Worm (Caenorhabditis elegans) whole organism, late embryonic: ENCODE data around the gene clec-194.

Source experiments
- C38D4.7 ChIP-seq: fragments of 200-800 bp; sonication (Bioruptor generic); optimal IDR thresholded peaks from 2 replicates; lab custom pipeline; 2018; ENCODE audit warnings: mild to moderate bottlenecking, missing genetic modification characterization, moderate library complexity, missing compliant biosample characterization
- K02D7.2 ChIP-seq: sonication (generic microtip); optimal IDR thresholded peaks from 2 replicates; lab custom pipeline; 2017; ENCODE audit warnings: mild to moderate bottlenecking, missing genetic modification characterization, missing compliant biosample characterization
- K09A11.1 ChIP-seq: sonication (generic microtip); optimal IDR thresholded peaks from 2 replicates; lab custom pipeline; 2017; ENCODE audit warnings: antibody characterized with exemption, mild to moderate bottlenecking, missing genetic modification characterization, missing compliant biosample characterization; ENCODE audit not compliant: insufficient read depth
- T23F11.4 ChIP-seq: fragments of 200-800 bp; sonication (Bioruptor generic); optimal IDR thresholded peaks from 2 replicates; lab custom pipeline; 2018; ENCODE audit warnings: mild to moderate bottlenecking, missing genetic modification characterization, missing compliant biosample characterization
- Y22D7AL.16 ChIP-seq: sonication (generic microtip); optimal IDR thresholded peaks from 2 replicates; lab custom pipeline; 2016; ENCODE audit warnings: missing genetic modification characterization, missing compliant biosample characterization
- ceh-14 ChIP-seq: sonication (generic microtip); optimal IDR thresholded peaks from 2 replicates; lab custom pipeline; 2016; ENCODE audit warnings: missing genotype, missing genetic modification characterization, missing compliant biosample characterization
- ceh-19 ChIP-seq: fragments of 200-800 bp; sonication (Bioruptor generic); optimal IDR thresholded peaks from 2 replicates; lab custom pipeline; 2018; ENCODE audit warnings: mild to moderate bottlenecking, missing genetic modification characterization, missing compliant biosample characterization
- ceh-2 ChIP-seq: sonication (generic microtip); optimal IDR thresholded peaks from 2 replicates; lab custom pipeline; 2016; ENCODE audit warnings: missing genotype, missing genetic modification characterization, missing compliant biosample characterization
- ceh-22 ChIP-seq: sonication (generic microtip); optimal IDR thresholded peaks from 2 replicates; lab custom pipeline; 2017; ENCODE audit warnings: missing biosample characterization, missing genetic modification characterization
- ceh-24 ChIP-seq: sonication (generic microtip); optimal IDR thresholded peaks from 2 replicates; lab custom pipeline; 2016; ENCODE audit warnings: mild to moderate bottlenecking, missing genetic modification characterization, missing compliant biosample characterization
- ceh-30 ChIP-seq: fragments of 150-350 bp; optimal IDR thresholded peaks from 2 replicates; lab custom pipeline; 2014; ENCODE audit warnings: missing biosample characterization, missing genetic modification characterization
- ceh-9 ChIP-seq: sonication (generic microtip); optimal IDR thresholded peaks from 2 replicates; lab custom pipeline; 2016; ENCODE audit warnings: mild to moderate bottlenecking, missing genetic modification characterization, inconsistent platforms, missing compliant biosample characterization
- dmd-4 ChIP-seq: sonication (generic microtip); optimal IDR thresholded peaks from 2 replicates; lab custom pipeline; 2016; ENCODE audit warnings: borderline replicate concordance, missing genetic modification characterization, missing compliant biosample characterization
- dve-1 ChIP-seq: sonication (generic microtip); optimal IDR thresholded peaks from 2 replicates; lab custom pipeline; 2017; ENCODE audit warnings: antibody characterized with exemption, mild to moderate bottlenecking, missing genetic modification characterization, missing compliant biosample characterization
- elt-2 ChIP-seq: sonication (generic microtip); optimal IDR thresholded peaks from 2 replicates; lab custom pipeline; 2016; ENCODE audit warnings: missing genetic modification reagents, missing genetic modification characterization, missing compliant biosample characterization
- ets-4 ChIP-seq: sonication (generic microtip); optimal IDR thresholded peaks from 2 replicates; lab custom pipeline; 2016; ENCODE audit warnings: missing genetic modification characterization, missing compliant biosample characterization
- eyg-1 ChIP-seq: sonication (generic microtip); optimal IDR thresholded peaks from 2 replicates; lab custom pipeline; 2016; ENCODE audit warnings: missing genotype, missing genetic modification characterization, missing compliant biosample characterization
- fax-1 ChIP-seq: sonication (generic microtip); optimal IDR thresholded peaks from 2 replicates; lab custom pipeline; 2016; ENCODE audit warnings: missing genotype, missing genetic modification characterization, missing compliant biosample characterization
- fkh-10 ChIP-seq: fragments of 150-350 bp; optimal IDR thresholded peaks from 2 replicates; lab custom pipeline; 2014; ENCODE audit warnings: missing biosample characterization, missing genetic modification reagents, missing genetic modification characterization
- fkh-6 ChIP-seq: sonication (generic microtip); optimal IDR thresholded peaks from 2 replicates; lab custom pipeline; 2016; ENCODE audit warnings: missing genetic modification characterization, missing compliant biosample characterization
- gmeb-2 ChIP-seq: sonication (generic microtip); optimal IDR thresholded peaks from 2 replicates; lab custom pipeline; 2016; ENCODE audit warnings: missing genetic modification characterization, inconsistent platforms, missing compliant biosample characterization
- hlh-13 ChIP-seq: fragments of 200-800 bp; sonication (Bioruptor generic); optimal IDR thresholded peaks from 2 replicates; lab custom pipeline; 2018; ENCODE audit warnings: mild to moderate bottlenecking, missing genetic modification characterization, missing compliant biosample characterization
- hlh-15 ChIP-seq: sonication (generic microtip); optimal IDR thresholded peaks from 2 replicates; lab custom pipeline; 2016; ENCODE audit warnings: missing genetic modification characterization, missing compliant biosample characterization
- hlh-30 ChIP-seq: sonication (generic microtip); optimal IDR thresholded peaks from 2 replicates; lab custom pipeline; 2017; ENCODE audit warnings: antibody characterized with exemption, missing genetic modification characterization, missing compliant biosample characterization; ENCODE audit not compliant: insufficient read depth
- hlh-8 ChIP-seq: sonication (generic microtip); optimal IDR thresholded peaks from 2 replicates; lab custom pipeline; 2016; ENCODE audit warnings: missing genotype, missing genetic modification characterization, missing compliant biosample characterization
- lim-6 ChIP-seq: sonication (generic microtip); optimal IDR thresholded peaks from 2 replicates; lab custom pipeline; 2016; ENCODE audit warnings: missing genetic modification characterization, missing compliant biosample characterization
- nfya-1 ChIP-seq: sonication (generic microtip); optimal IDR thresholded peaks from 2 replicates; lab custom pipeline; 2017; ENCODE audit warnings: missing genetic modification characterization, mild to moderate bottlenecking, missing compliant biosample characterization, antibody characterized with exemption, moderate library complexity
- npax-4 ChIP-seq: sonication (generic microtip); optimal IDR thresholded peaks from 2 replicates; lab custom pipeline; 2016; ENCODE audit warnings: missing genetic modification characterization, missing compliant biosample characterization
- odd-2 ChIP-seq: sonication (generic microtip); optimal IDR thresholded peaks from 2 replicates; lab custom pipeline; 2017; ENCODE audit warnings: antibody characterized with exemption, mild to moderate bottlenecking, missing genetic modification characterization, missing compliant biosample characterization
- pag-3 ChIP-seq: sonication (generic microtip); optimal IDR thresholded peaks from 2 replicates; lab custom pipeline; 2016; ENCODE audit warnings: missing compliant biosample characterization, missing genetic modification characterization, borderline replicate concordance
- pat-9 ChIP-seq: fragments of 200-800 bp; sonication (Bioruptor generic); optimal IDR thresholded peaks from 2 replicates; lab custom pipeline; 2018; ENCODE audit warnings: mild to moderate bottlenecking, missing genetic modification characterization, moderate library complexity, missing compliant biosample characterization
- pax-1 ChIP-seq: fragments of 150-350 bp; optimal IDR thresholded peaks from 2 replicates; lab custom pipeline; 2014; ENCODE audit warnings: missing biosample characterization, missing genetic modification characterization
- pha-2 ChIP-seq: sonication (generic microtip); optimal IDR thresholded peaks from 2 replicates; lab custom pipeline; 2017; ENCODE audit warnings: mild to moderate bottlenecking, missing genetic modification characterization, missing compliant biosample characterization
- pha-4 ChIP-seq: fragments of 150-350 bp; optimal IDR thresholded peaks from 2 replicates; lab custom pipeline; 2018; ENCODE audit warnings: missing biosample characterization, missing genetic modification reagents, missing genetic modification characterization
- pqm-1 ChIP-seq: sonication (generic microtip); optimal IDR thresholded peaks from 2 replicates; lab custom pipeline; 2016; ENCODE audit warnings: missing genetic modification characterization, missing compliant biosample characterization
- rnt-1 ChIP-seq: sonication (generic microtip); optimal IDR thresholded peaks from 2 replicates; lab custom pipeline; 2016; ENCODE audit warnings: missing genetic modification characterization, missing compliant biosample characterization
- sox-4 ChIP-seq: sonication (generic microtip); optimal IDR thresholded peaks from 2 replicates; lab custom pipeline; 2017; ENCODE audit warnings: mild to moderate bottlenecking, missing genetic modification characterization, inconsistent platforms, missing compliant biosample characterization
- syd-9 ChIP-seq: sonication (generic microtip); optimal IDR thresholded peaks from 2 replicates; lab custom pipeline; 2016; ENCODE audit warnings: mild to moderate bottlenecking, missing genetic modification characterization, moderate library complexity, missing compliant biosample characterization
- tbx-2 ChIP-seq: sonication (generic microtip); optimal IDR thresholded peaks from 2 replicates; lab custom pipeline; 2016; ENCODE audit warnings: missing genetic modification characterization, missing compliant biosample characterization
- ttx-3 ChIP-seq: sonication (generic microtip); optimal IDR thresholded peaks from 2 replicates; lab custom pipeline; 2016; ENCODE audit warnings: missing genetic modification reagents, missing genetic modification characterization, missing compliant biosample characterization
- unc-3 ChIP-seq, 2 experiments: fragments of 200-800 bp in 1 of 2; sonication (Bioruptor generic) in 1 of 2; sonication (generic microtip) in 1 of 2; conservative IDR thresholded peaks in 1 of 2; optimal IDR thresholded peaks in 1 of 2; 2 replicates each; pipeline versions ENCODE4 v1.3.6 to Lab custom; 2016 to 2022; ENCODE audit warnings: missing compliant biosample characterization in 2 of 2, missing genetic modification characterization in 2 of 2, missing genetic modification reagents in 1 of 2
- unc-42 ChIP-seq: sonication (generic microtip); optimal IDR thresholded peaks from 2 replicates; lab custom pipeline; 2016; ENCODE audit warnings: missing genotype, missing genetic modification characterization, missing compliant biosample characterization
- unc-55 ChIP-seq: sonication (generic microtip); optimal IDR thresholded peaks from 2 replicates; lab custom pipeline; 2017; ENCODE audit warnings: missing biosample characterization, missing genetic modification reagents, missing genetic modification characterization
- unc-86 ChIP-seq: sonication (generic microtip); optimal IDR thresholded peaks from 2 replicates; lab custom pipeline; 2016; ENCODE audit warnings: missing genetic modification characterization, missing compliant biosample characterization
- zip-5 ChIP-seq: sonication (generic microtip); optimal IDR thresholded peaks from 2 replicates; lab custom pipeline; 2016; ENCODE audit warnings: missing genetic modification characterization, missing compliant biosample characterization

The clec-194 gene

ce11 chrIV:16863431-16863895 lies 32.0 kb downstream of the clec-194 start, which contains the start of the genes mel-46 and lsy-13 (continued):
- TF ChIP-seq fax-1 (tag; lab: Kevin White, UChicago) = peak; percentile 37
- TF ChIP-seq ceh-2 (tag; lab: Kevin White, UChicago) = peak; percentile 49
- TF ChIP-seq ets-4 (tag; lab: Kevin White, UChicago) = no peak
- TF ChIP-seq pat-9 (tag; lab: Kevin White, UChicago) = peak; percentile 56
- 0 out of 2 replicates have a peak, but pooled peaks have one; percentile 19 for TF ChIP-seq unc-3 (GFP tag; conservative IDR thresholded peaks at IDR 0.05; lab: Robert Waterston, UW)
- peak; percentile 9 for TF ChIP-seq unc-3 (tag; optimal IDR thresholded peaks at IDR 0.05; lab: Kevin White, UChicago)
- peak; percentile 79 for TF ChIP-seq ceh-14 (tag; lab: Kevin White, UChicago)
- TF ChIP-seq K09A11.1 = peak; percentile 72
- peak; percentile 20 for TF ChIP-seq hlh-8 (tag; lab: Kevin White, UChicago)
- no peak for TF ChIP-seq syd-9 (tag; lab: Kevin White, UChicago)
- TF ChIP-seq sox-4 (tag; lab: Kevin White, UChicago) = peak; percentile 70
- peak; percentile 4 for TF ChIP-seq dmd-4 (tag; lab: Kevin White, UChicago)
- peak; percentile 27 for TF ChIP-seq gmeb-2 (tag; lab: Kevin White, UChicago)
- no peak for TF ChIP-seq pqm-1 (tag; lab: Kevin White, UChicago)
- TF ChIP-seq T23F11.4 (GFP tag; lab: Kevin White, UChicago) = peak; percentile 16
- peak; percentile 38 for TF ChIP-seq fkh-6
- no peak for TF ChIP-seq lim-6 (tag; lab: Kevin White, UChicago)
- TF ChIP-seq ceh-30 (tag; lab: Kevin White, UChicago) = no peak
- TF ChIP-seq eyg-1 = peak; percentile 46
- TF ChIP-seq odd-2 (tag; lab: Kevin White, UChicago) = peak; percentile 28
- TF ChIP-seq K02D7.2 = peak; percentile 55
- TF ChIP-seq ceh-9 (tag; lab: Kevin White, UChicago) = no peak
- TF ChIP-seq tbx-2 (tag; lab: Kevin White, UChicago) = peak; percentile 59
- no peak for TF ChIP-seq ceh-22 (tag; lab: Kevin White, UChicago)

ce11 chrIV:16864876-16865275 lies 33.4 kb downstream of the clec-194 start:
- TF ChIP-seq rnt-1 (no peak), zip-5 (tag; lab: Kevin White, UChicago) (no peak), ceh-24 (tag; lab: Kevin White, UChicago) (no peak), pag-3 (tag; lab: Kevin White, UChicago) (no peak), C38D4.7 (GFP tag; lab: Kevin White, UChicago) (no peak), unc-86 (tag; lab: Kevin White, UChicago) (no peak), fkh-6 (no peak), elt-2 (no peak), hlh-13 (GFP tag; lab: Kevin White, UChicago) (no peak), Y22D7AL.16 (tag; lab: Kevin White, UChicago) (no peak), unc-42 (no peak), ceh-19 (GFP tag; lab: Kevin White, UChicago) (no peak), pha-4 (tag; lab: Kevin White, UChicago) (no peak), npax-4 (no peak), pqm-1 (tag; lab: Kevin White, UChicago) (no peak), dve-1 (tag; lab: Kevin White, UChicago) (no peak)

- TF ChIP-seq K09A11.1 (peak; percentile 74), C38D4.7 (GFP tag; lab: Kevin White, UChicago) (peak; percentile 25), dve-1 (tag; lab: Kevin White, UChicago) (peak; percentile 66), pat-9 (tag; lab: Kevin White, UChicago) (peak; percentile 47), tbx-2 (tag; lab: Kevin White, UChicago) (peak; percentile 79), unc-55 (GFP tag; lab: Kevin White, UChicago) (no peak), unc-3 (GFP tag; conservative IDR thresholded peaks at IDR 0.05; lab: Robert Waterston, UW) (no peak), unc-3 (tag; optimal IDR thresholded peaks at IDR 0.05; lab: Kevin White, UChicago) (peak; percentile 73), hlh-15 (tag; lab: Kevin White, UChicago) (no peak), ceh-2 (tag; lab: Kevin White, UChicago) (peak; percentile 53), ceh-30 (tag; lab: Kevin White, UChicago) (no peak), pha-2 (tag; lab: Kevin White, UChicago) (peak; percentile 25), ttx-3 (tag; lab: Kevin White, UChicago) (peak; percentile 63), pqm-1 (tag; lab: Kevin White, UChicago) (no peak), fkh-10 (GFP tag; lab: Kevin White, UChicago) (no peak), ceh-22 (tag; lab: Kevin White, UChicago) (no peak), gmeb-2 (tag; lab: Kevin White, UChicago) (peak; percentile 44), hlh-30 (tag; lab: Kevin White, UChicago) (peak; percentile 13), ceh-19 (GFP tag; lab: Kevin White, UChicago) (no peak), pax-1 (tag; lab: Kevin White, UChicago) (no peak), elt-2 (peak; percentile 80), unc-42 (peak; percentile 47), nfya-1 (tag; lab: Kevin White, UChicago) (peak; percentile 85), ets-4 (tag; lab: Kevin White, UChicago) (peak; percentile 7), ceh-24 (tag; lab: Kevin White, UChicago) (no peak)
These were observed 34.0 kb downstream of the clec-194 start, which contains the start of gene gtsf-1 for ce11 chrIV:16865487-16865886. Gene gtsf-1 (plus strand): TSS chrIV:16865840.
